Worm (Caenorhabditis elegans) whole organism, L3 larva: ENCODE measurements around the gene unc-45.
A peak's percentile ranks its signal among the peaks of the same experiment; 100 is the strongest.

Experiments
- ama-1 ChIP-seq: fragments of 150-350 bp; optimal IDR thresholded peaks from 2 replicates; lab custom pipeline; 2018
- ceh-16 ChIP-seq: sonication (generic microtip); optimal IDR thresholded peaks from 2 replicates; lab custom pipeline; 2017; ENCODE audit warnings: missing biosample characterization, missing genetic modification characterization
- ceh-28 ChIP-seq: fragments of 150-350 bp; optimal IDR thresholded peaks from 2 replicates; lab custom pipeline; 2014; ENCODE audit warnings: missing biosample characterization, missing genetic modification reagents, missing genetic modification characterization
- ceh-9 ChIP-seq: sonication (generic microtip); optimal IDR thresholded peaks from 2 replicates; lab custom pipeline; 2018; ENCODE audit warnings: missing biosample characterization, missing genetic modification characterization
- daf-12 ChIP-seq: fragments of 150-350 bp; optimal IDR thresholded peaks from 2 replicates; lab custom pipeline; 2014; ENCODE audit warnings: missing biosample characterization, missing genetic modification reagents, missing genetic modification characterization
- egl-27 ChIP-seq: sonication (generic microtip); optimal IDR thresholded peaks from 4 replicates; lab custom pipeline; 2017; ENCODE audit warnings: missing biosample characterization, missing genetic modification reagents, missing genetic modification characterization
- elt-1 ChIP-seq: fragments of 150-350 bp; optimal IDR thresholded peaks from 2 replicates; lab custom pipeline; 2014; ENCODE audit warnings: missing biosample characterization, missing genetic modification characterization
- elt-2 ChIP-seq: sonication (generic microtip); optimal IDR thresholded peaks from 2 replicates; lab custom pipeline; 2016; ENCODE audit warnings: missing genetic modification reagents, mild to moderate bottlenecking, missing genetic modification characterization, missing compliant biosample characterization
- elt-3 ChIP-seq, 3 experiments: fragments of 150-350 bp in 1 of 3; sonication (generic microtip) in 2 of 3; optimal IDR thresholded peaks; 2 replicates in 2 of 3; 4 replicates in 1 of 3; lab custom pipeline; 2014 to 2017; ENCODE audit warnings: missing biosample characterization in 3 of 3, missing genetic modification characterization in 3 of 3
- fkh-10 ChIP-seq: sonication (generic microtip); optimal IDR thresholded peaks from 2 replicates; lab custom pipeline; 2017; ENCODE audit warnings: missing biosample characterization, missing genetic modification reagents, missing genetic modification characterization
- fkh-2 ChIP-seq: fragments of 150-350 bp; optimal IDR thresholded peaks from 2 replicates; lab custom pipeline; 2014; ENCODE audit warnings: missing biosample characterization, missing genetic modification reagents, missing genetic modification characterization
- hmg-11 ChIP-seq: sonication (generic microtip); optimal IDR thresholded peaks from 2 replicates; lab custom pipeline; 2016; ENCODE audit warnings: missing genetic modification characterization, missing compliant biosample characterization
- jun-1 ChIP-seq: fragments of 150-350 bp; optimal IDR thresholded peaks from 2 replicates; lab custom pipeline; 2014; ENCODE audit warnings: missing biosample characterization, missing genetic modification reagents, missing genetic modification characterization
- lin-39 ChIP-seq: fragments of 150-350 bp; optimal IDR thresholded peaks from 2 replicates; lab custom pipeline; 2018; ENCODE audit warnings: missing biosample characterization, missing genetic modification reagents, missing genetic modification characterization
- nfya-1 ChIP-seq: sonication (generic microtip); optimal IDR thresholded peaks from 2 replicates; lab custom pipeline; 2017; ENCODE audit warnings: missing genetic modification characterization, mild to moderate bottlenecking, missing compliant biosample characterization, antibody characterized with exemption, moderate library complexity; ENCODE audit not compliant: insufficient read depth
- nhr-12 ChIP-seq: fragments of 150-350 bp; optimal IDR thresholded peaks from 2 replicates; lab custom pipeline; 2014; ENCODE audit warnings: missing biosample characterization, missing genetic modification characterization
- nhr-23 ChIP-seq: fragments of 150-350 bp; optimal IDR thresholded peaks from 2 replicates; lab custom pipeline; 2014; ENCODE audit warnings: missing biosample characterization, missing genetic modification reagents, missing genetic modification characterization
- nhr-25 ChIP-seq: sonication (generic microtip); optimal IDR thresholded peaks from 2 replicates; lab custom pipeline; 2017; ENCODE audit warnings: missing biosample characterization, missing genetic modification characterization
- nhr-28 ChIP-seq: fragments of 150-350 bp; optimal IDR thresholded peaks from 2 replicates; lab custom pipeline; 2014; ENCODE audit warnings: missing biosample characterization, missing genetic modification characterization
- nhr-43 ChIP-seq: sonication (generic microtip); optimal IDR thresholded peaks from 2 replicates; lab custom pipeline; 2016; ENCODE audit warnings: mild to moderate bottlenecking, missing genetic modification characterization, missing compliant biosample characterization; ENCODE audit not compliant: poor library complexity, severe bottlenecking
- nhr-67 ChIP-seq: fragments of 150-350 bp; optimal IDR thresholded peaks from 2 replicates; lab custom pipeline; 2014; ENCODE audit warnings: missing biosample characterization, missing genetic modification characterization
- pha-4 ChIP-seq: fragments of 150-350 bp; optimal IDR thresholded peaks from 2 replicates; lab custom pipeline; 2014; ENCODE audit warnings: missing biosample characterization, missing genetic modification reagents, missing genetic modification characterization
- pqm-1 ChIP-seq: fragments of 150-350 bp; optimal IDR thresholded peaks from 2 replicates; lab custom pipeline; 2017; ENCODE audit warnings: missing biosample characterization, missing genetic modification characterization, inconsistent platforms
- sea-2 ChIP-seq: fragments of 150-350 bp; sonication (generic microtip); optimal IDR thresholded peaks from 4 replicates; lab custom pipeline; 2014; ENCODE audit warnings: missing biosample characterization, missing genetic modification reagents, missing genetic modification characterization
- tbx-2 ChIP-seq: sonication (generic microtip); optimal IDR thresholded peaks from 2 replicates; lab custom pipeline; 2016; ENCODE audit warnings: mild to moderate bottlenecking, missing genetic modification characterization, missing compliant biosample characterization
- unc-39 ChIP-seq: sonication (generic microtip); optimal IDR thresholded peaks from 4 replicates; lab custom pipeline; 2017; ENCODE audit warnings: missing biosample characterization, missing genetic modification characterization
- unc-62 ChIP-seq: fragments of 150-350 bp; sonication (generic microtip); optimal IDR thresholded peaks from 4 replicates; lab custom pipeline; 2014; ENCODE audit warnings: missing biosample characterization, missing genetic modification reagents, missing genetic modification characterization
- zag-1 ChIP-seq: fragments of 150-350 bp; optimal IDR thresholded peaks from 2 replicates; lab custom pipeline; 2014; ENCODE audit warnings: missing biosample characterization, missing genetic modification characterization
- ztf-11 ChIP-seq: fragments of 150-350 bp; optimal IDR thresholded peaks from 2 replicates; lab custom pipeline; 2014; ENCODE audit warnings: missing biosample characterization, missing genetic modification characterization
- ztf-4 ChIP-seq: fragments of 150-350 bp; optimal IDR thresholded peaks from 2 replicates; lab custom pipeline; 2014; ENCODE audit warnings: missing biosample characterization, missing genetic modification characterization

Gene unc-45

DNA sequence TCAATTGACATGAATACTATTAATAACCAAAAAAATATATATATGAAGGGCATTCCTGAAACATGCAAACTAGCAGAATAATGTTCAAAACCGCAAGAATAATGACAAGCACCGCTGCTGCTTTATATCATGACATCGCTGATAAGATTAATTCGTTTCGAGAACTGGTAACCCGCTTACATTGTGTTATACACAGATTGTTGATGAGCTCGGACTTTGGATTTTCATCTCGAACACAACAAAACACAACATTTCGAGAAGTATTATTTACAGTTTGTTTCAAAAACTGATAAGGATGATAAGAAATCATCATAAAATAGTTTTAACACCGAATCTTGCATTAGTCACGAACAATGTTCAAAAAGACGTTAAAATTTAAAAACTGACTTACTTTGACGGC, 39.6 kb downstream of the unc-45 start:
- TF ChIP-seq fkh-10 (no peak), ceh-16 (tag; lab: Kevin White, UChicago) (no peak), elt-2 (tag; lab: Kevin White, UChicago) (peak; percentile 58)

DNA sequence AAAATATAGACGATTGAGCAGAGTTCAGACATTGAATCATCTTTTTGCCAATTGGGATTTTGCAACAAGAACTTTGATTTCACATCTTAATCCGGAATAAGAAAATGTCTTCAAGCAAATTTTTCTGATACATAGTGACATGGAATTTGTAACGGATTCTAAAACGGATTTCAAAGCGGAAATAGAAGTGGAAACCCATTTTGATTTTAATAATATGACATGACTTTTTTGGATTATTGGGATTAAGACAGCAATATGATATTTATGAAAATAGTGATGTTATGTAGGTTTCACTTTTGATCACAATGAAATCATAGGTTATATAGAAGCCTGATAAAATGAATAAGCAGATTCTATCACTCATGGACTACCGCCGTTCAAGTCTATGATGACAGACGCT, 40.8 kb downstream of the unc-45 start:
- TF ChIP-seq ceh-28 (tag; lab: Kevin White, UChicago) = no peak
- TF ChIP-seq egl-27 = no peak
- TF ChIP-seq elt-3 (tag; optimal IDR thresholded peaks at IDR 0.05; lab: Kevin White, UChicago) = no peak
- no peak for TF ChIP-seq zag-1 (tag; lab: Kevin White, UChicago)
- TF ChIP-seq ceh-16 (tag; lab: Kevin White, UChicago) = no peak
- TF ChIP-seq ama-1 (lab: Kevin White, UChicago) = no peak
- TF ChIP-seq nhr-67 (tag; lab: Kevin White, UChicago) = no peak
- no peak for TF ChIP-seq unc-39 (tag; lab: Kevin White, UChicago)
- TF ChIP-seq nhr-25 (tag; lab: Kevin White, UChicago) = no peak
- TF ChIP-seq ztf-4 (tag; lab: Kevin White, UChicago) = no peak

DNA sequence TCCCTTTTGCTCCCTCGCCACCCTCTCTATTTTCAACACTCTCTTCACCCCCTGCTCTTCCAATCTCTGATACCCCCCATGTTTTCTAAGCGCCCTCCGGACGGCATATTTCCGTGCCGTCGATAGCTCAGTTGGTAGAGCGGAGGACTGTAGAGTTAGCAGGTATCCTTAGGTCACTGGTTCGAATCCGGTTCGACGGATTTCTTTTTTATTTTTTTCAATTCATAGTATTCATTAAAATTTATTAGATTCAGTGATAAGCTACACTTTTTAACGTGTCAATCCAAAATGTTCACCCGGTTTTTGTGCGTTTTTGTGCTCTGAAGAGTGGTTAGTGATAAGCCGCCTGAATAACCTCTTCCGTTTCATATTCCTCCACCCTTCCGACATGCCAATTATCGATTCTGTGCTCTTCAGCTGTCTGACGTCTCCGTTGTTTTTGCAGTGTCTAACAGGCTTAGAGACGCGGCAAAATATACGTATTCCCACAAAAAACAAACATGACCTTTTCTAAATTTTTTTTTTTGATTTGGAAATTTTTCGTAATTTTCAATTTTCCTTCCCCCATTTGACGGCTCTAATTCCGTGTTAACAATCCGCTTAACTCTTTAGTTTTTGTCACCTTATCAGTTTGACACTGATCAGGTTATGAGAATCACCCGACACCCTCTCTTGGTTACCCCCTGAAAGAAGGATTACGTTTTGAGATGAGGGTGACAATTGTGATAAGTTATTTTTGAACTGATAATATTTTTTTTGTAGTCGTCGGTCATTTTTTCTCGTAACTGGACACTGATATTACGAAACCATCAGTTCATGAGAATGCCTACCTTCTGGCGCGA, 44.1 kb downstream of the unc-45 start:
- TF ChIP-seq pqm-1 (tag; lab: Kevin White, UChicago) (peak; percentile 2), ceh-9 (tag; lab: Kevin White, UChicago) (no peak), lin-39 (tag; lab: Kevin White, UChicago) (no peak), hmg-11 (peak; percentile 71), nhr-12 (tag; lab: Kevin White, UChicago) (no peak), nhr-25 (tag; lab: Kevin White, UChicago) (no peak), nfya-1 (tag; lab: Kevin White, UChicago) (peak; percentile 23), tbx-2 (tag; lab: Kevin White, UChicago) (peak; percentile 1), pha-4 (peak; percentile 21), ztf-4 (tag; lab: Kevin White, UChicago) (no peak), ztf-11 (no peak), elt-3 (tag; optimal IDR thresholded peaks at IDR 0.05; lab: Kevin White, UChicago) (no peak), jun-1 (tag; lab: Kevin White, UChicago) (peak; percentile 40), elt-2 (tag; lab: Kevin White, UChicago) (peak; percentile 75)

DNA sequence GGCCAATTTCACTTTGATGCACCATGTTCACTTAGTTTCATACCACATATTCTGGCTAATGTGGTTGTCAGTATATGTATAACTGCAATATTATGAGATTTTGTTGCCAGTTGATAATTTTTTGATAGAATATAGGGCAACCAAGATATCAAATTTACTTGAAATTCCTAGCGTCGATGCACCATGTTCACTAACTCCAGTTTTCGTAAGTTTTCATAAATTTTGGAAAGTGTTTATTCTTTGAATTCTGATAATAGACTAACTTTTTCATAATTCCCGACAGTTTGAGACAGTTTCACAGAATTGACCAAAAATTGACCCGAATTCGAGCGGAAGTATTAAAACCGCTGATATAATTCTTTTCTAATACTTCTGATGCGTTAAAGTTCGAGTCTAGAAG, 45.7 kb downstream of the unc-45 start:
- no peak for TF ChIP-seq unc-39 (tag; lab: Kevin White, UChicago)
- no peak for TF ChIP-seq ztf-11
- TF ChIP-seq ama-1 (lab: Kevin White, UChicago) = no peak
- no peak for TF ChIP-seq fkh-2 (tag; lab: Kevin White, UChicago)
- TF ChIP-seq daf-12 (tag; lab: Kevin White, UChicago) = no peak
- TF ChIP-seq nhr-28 (tag; lab: Kevin White, UChicago) = no peak
- no peak for TF ChIP-seq ztf-4 (tag; lab: Kevin White, UChicago)
- no peak for TF ChIP-seq unc-62
- TF ChIP-seq nhr-23 (tag; lab: Kevin White, UChicago) = no peak

DNA sequence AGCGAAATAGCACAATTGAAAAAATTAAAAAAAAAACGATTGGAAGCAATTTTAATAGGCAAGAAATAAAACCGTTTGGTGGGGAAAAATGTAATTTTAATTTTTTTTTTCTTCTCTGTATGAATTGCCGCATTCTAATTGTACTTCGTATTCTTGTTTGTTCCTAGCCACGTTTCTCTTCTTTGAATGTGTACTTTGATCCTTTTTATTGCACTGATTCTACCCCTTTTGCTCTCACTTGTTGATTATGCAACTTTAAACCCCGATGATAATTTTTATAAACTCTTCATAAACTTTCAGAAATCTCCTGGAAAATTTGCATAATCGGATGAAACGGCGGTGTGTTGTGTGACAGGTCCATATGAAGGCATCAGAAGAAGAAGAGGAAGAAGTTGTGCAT, 50.4 kb downstream of the unc-45 start, which contains the start of gene T22F7.1:
Gene T22F7.1 (plus strand): TSS at position 301 of the 400 bp plus-strand sequence.
- TF ChIP-seq sea-2 (GFP tag; lab: Kevin White, UChicago) (no peak), lin-39 (tag; lab: Kevin White, UChicago) (no peak), nhr-43 (tag; lab: Kevin White, UChicago) (no peak), daf-12 (tag; lab: Kevin White, UChicago) (no peak), elt-1 (tag; lab: Kevin White, UChicago) (no peak)
- TF ChIP-seq, all 47 proteins: peak for 0

DNA sequence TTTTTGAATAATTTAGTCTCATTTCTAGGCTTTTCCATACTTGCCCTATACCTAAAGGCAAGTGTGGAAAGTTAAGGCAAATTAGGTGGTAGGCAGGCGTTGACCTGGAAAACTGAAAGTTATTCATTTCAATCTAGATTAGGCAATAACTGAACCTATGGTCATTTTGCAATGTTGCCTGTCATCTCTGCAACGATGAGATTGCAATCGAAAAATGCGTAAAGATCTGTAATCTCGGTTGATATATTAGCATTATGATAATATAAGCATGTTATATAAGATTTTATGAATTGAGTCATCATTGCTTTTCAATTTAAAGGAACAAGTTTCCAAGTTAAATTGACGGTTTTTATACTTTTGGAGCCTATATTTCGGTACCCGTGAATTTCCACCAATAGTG, 56.4 kb downstream of the unc-45 start:
- no peak for TF ChIP-seq ama-1 (lab: Kevin White, UChicago)
- TF ChIP-seq elt-1 (tag; lab: Kevin White, UChicago) = peak; percentile 85
- TF ChIP-seq, all 47 proteins: peak for 1
